Worm (Caenorhabditis elegans) whole organism, L3 larva: Measurements from ENCODE around the gene dcr-1.

ENCODE experiments used
- R02D3.7 ChIP-seq: fragments of 150-350 bp; optimal IDR thresholded peaks from 2 replicates; lab custom pipeline; 2014; ENCODE audit warnings: missing biosample characterization, missing genetic modification characterization
- ZK546.5 ChIP-seq: sonication (generic microtip); optimal IDR thresholded peaks from 2 replicates; lab custom pipeline; 2017; ENCODE audit warnings: missing biosample characterization, missing genetic modification characterization
- ama-1 ChIP-seq: fragments of 150-350 bp; optimal IDR thresholded peaks from 2 replicates; lab custom pipeline; 2018
- ceh-28 ChIP-seq: fragments of 150-350 bp; optimal IDR thresholded peaks from 2 replicates; lab custom pipeline; 2014; ENCODE audit warnings: missing biosample characterization, missing genetic modification reagents, missing genetic modification characterization
- ceh-82 ChIP-seq: fragments of 150-350 bp; optimal IDR thresholded peaks from 2 replicates; lab custom pipeline; 2014; ENCODE audit warnings: missing biosample characterization, missing genetic modification characterization
- ceh-9 ChIP-seq: sonication (generic microtip); optimal IDR thresholded peaks from 2 replicates; lab custom pipeline; 2018; ENCODE audit warnings: missing biosample characterization, missing genetic modification characterization
- daf-12 ChIP-seq: fragments of 150-350 bp; optimal IDR thresholded peaks from 2 replicates; lab custom pipeline; 2014; ENCODE audit warnings: missing biosample characterization, missing genetic modification reagents, missing genetic modification characterization
- egl-27 ChIP-seq: sonication (generic microtip); optimal IDR thresholded peaks from 4 replicates; lab custom pipeline; 2017; ENCODE audit warnings: missing biosample characterization, missing genetic modification reagents, missing genetic modification characterization
- egl-5 ChIP-seq: fragments of 150-350 bp; optimal IDR thresholded peaks from 2 replicates; lab custom pipeline; 2017; ENCODE audit warnings: missing biosample characterization, missing genetic modification reagents, missing genetic modification characterization, inconsistent platforms
- elt-1 ChIP-seq: fragments of 150-350 bp; optimal IDR thresholded peaks from 2 replicates; lab custom pipeline; 2014; ENCODE audit warnings: missing biosample characterization, missing genetic modification characterization
- elt-2 ChIP-seq: sonication (generic microtip); optimal IDR thresholded peaks from 2 replicates; lab custom pipeline; 2016; ENCODE audit warnings: missing genetic modification reagents, mild to moderate bottlenecking, missing genetic modification characterization, missing compliant biosample characterization
- elt-3 ChIP-seq, 3 experiments: fragments of 150-350 bp in 1 of 3; sonication (generic microtip) in 2 of 3; optimal IDR thresholded peaks; 2 replicates in 2 of 3; 4 replicates in 1 of 3; lab custom pipeline; 2014 to 2017; ENCODE audit warnings: missing biosample characterization in 3 of 3, missing genetic modification characterization in 3 of 3
- eor-1 ChIP-seq, 2 experiments: fragments of 150-350 bp; optimal IDR thresholded peaks; 2 replicates each; lab custom pipeline; 2014 to 2018; ENCODE audit warnings: missing biosample characterization in 2 of 2, missing genetic modification characterization in 2 of 2
- fkh-10 ChIP-seq: sonication (generic microtip); optimal IDR thresholded peaks from 2 replicates; lab custom pipeline; 2017; ENCODE audit warnings: missing biosample characterization, missing genetic modification reagents, missing genetic modification characterization
- fkh-2 ChIP-seq: fragments of 150-350 bp; optimal IDR thresholded peaks from 2 replicates; lab custom pipeline; 2014; ENCODE audit warnings: missing biosample characterization, missing genetic modification reagents, missing genetic modification characterization
- fos-1 ChIP-seq: fragments of 150-350 bp; optimal IDR thresholded peaks from 2 replicates; lab custom pipeline; 2014; ENCODE audit warnings: missing biosample characterization, missing genetic modification characterization
- jun-1 ChIP-seq: fragments of 150-350 bp; optimal IDR thresholded peaks from 2 replicates; lab custom pipeline; 2014; ENCODE audit warnings: missing biosample characterization, missing genetic modification reagents, missing genetic modification characterization
- lin-15B ChIP-seq: fragments of 150-350 bp; optimal IDR thresholded peaks from 2 replicates; lab custom pipeline; 2014; ENCODE audit warnings: missing biosample characterization, missing genetic modification characterization
- lin-39 ChIP-seq: fragments of 150-350 bp; optimal IDR thresholded peaks from 2 replicates; lab custom pipeline; 2018; ENCODE audit warnings: missing biosample characterization, missing genetic modification reagents, missing genetic modification characterization
- lsy-12 ChIP-seq: sonication (generic microtip); optimal IDR thresholded peaks from 2 replicates; lab custom pipeline; 2016; ENCODE audit warnings: mild to moderate bottlenecking, missing genetic modification characterization, missing compliant biosample characterization
- mdl-1 ChIP-seq: fragments of 150-350 bp; optimal IDR thresholded peaks from 2 replicates; lab custom pipeline; 2014; ENCODE audit warnings: missing biosample characterization, missing genetic modification characterization
- nfya-1 ChIP-seq: sonication (generic microtip); optimal IDR thresholded peaks from 2 replicates; lab custom pipeline; 2017; ENCODE audit warnings: missing genetic modification characterization, mild to moderate bottlenecking, missing compliant biosample characterization, antibody characterized with exemption, moderate library complexity; ENCODE audit not compliant: insufficient read depth
- nhr-11 ChIP-seq: fragments of 150-350 bp; optimal IDR thresholded peaks from 2 replicates; lab custom pipeline; 2014; ENCODE audit warnings: missing biosample characterization, missing genetic modification characterization
- nhr-23 ChIP-seq: fragments of 150-350 bp; optimal IDR thresholded peaks from 2 replicates; lab custom pipeline; 2014; ENCODE audit warnings: missing biosample characterization, missing genetic modification reagents, missing genetic modification characterization
- nhr-28 ChIP-seq: fragments of 150-350 bp; optimal IDR thresholded peaks from 2 replicates; lab custom pipeline; 2014; ENCODE audit warnings: missing biosample characterization, missing genetic modification characterization
- nhr-43 ChIP-seq: sonication (generic microtip); optimal IDR thresholded peaks from 2 replicates; lab custom pipeline; 2016; ENCODE audit warnings: mild to moderate bottlenecking, missing genetic modification characterization, missing compliant biosample characterization; ENCODE audit not compliant: poor library complexity, severe bottlenecking
- nhr-67 ChIP-seq: fragments of 150-350 bp; optimal IDR thresholded peaks from 2 replicates; lab custom pipeline; 2014; ENCODE audit warnings: missing biosample characterization, missing genetic modification characterization
- pha-4 ChIP-seq: fragments of 150-350 bp; optimal IDR thresholded peaks from 2 replicates; lab custom pipeline; 2014; ENCODE audit warnings: missing biosample characterization, missing genetic modification reagents, missing genetic modification characterization
- pqm-1 ChIP-seq: fragments of 150-350 bp; optimal IDR thresholded peaks from 2 replicates; lab custom pipeline; 2017; ENCODE audit warnings: missing biosample characterization, missing genetic modification characterization, inconsistent platforms
- snpc-4 ChIP-seq: fragments of 150-350 bp; optimal IDR thresholded peaks from 2 replicates; lab custom pipeline; 2014; ENCODE audit warnings: missing biosample characterization, missing genetic modification characterization
- tbx-2 ChIP-seq: sonication (generic microtip); optimal IDR thresholded peaks from 2 replicates; lab custom pipeline; 2016; ENCODE audit warnings: mild to moderate bottlenecking, missing genetic modification characterization, missing compliant biosample characterization
- unc-39 ChIP-seq: sonication (generic microtip); optimal IDR thresholded peaks from 4 replicates; lab custom pipeline; 2017; ENCODE audit warnings: missing biosample characterization, missing genetic modification characterization
- unc-62 ChIP-seq: fragments of 150-350 bp; sonication (generic microtip); optimal IDR thresholded peaks from 4 replicates; lab custom pipeline; 2014; ENCODE audit warnings: missing biosample characterization, missing genetic modification reagents, missing genetic modification characterization
- ztf-11 ChIP-seq: fragments of 150-350 bp; optimal IDR thresholded peaks from 2 replicates; lab custom pipeline; 2014; ENCODE audit warnings: missing biosample characterization, missing genetic modification characterization
- ztf-4 ChIP-seq: fragments of 150-350 bp; optimal IDR thresholded peaks from 2 replicates; lab custom pipeline; 2014; ENCODE audit warnings: missing biosample characterization, missing genetic modification characterization

The dcr-1 gene

DNA sequence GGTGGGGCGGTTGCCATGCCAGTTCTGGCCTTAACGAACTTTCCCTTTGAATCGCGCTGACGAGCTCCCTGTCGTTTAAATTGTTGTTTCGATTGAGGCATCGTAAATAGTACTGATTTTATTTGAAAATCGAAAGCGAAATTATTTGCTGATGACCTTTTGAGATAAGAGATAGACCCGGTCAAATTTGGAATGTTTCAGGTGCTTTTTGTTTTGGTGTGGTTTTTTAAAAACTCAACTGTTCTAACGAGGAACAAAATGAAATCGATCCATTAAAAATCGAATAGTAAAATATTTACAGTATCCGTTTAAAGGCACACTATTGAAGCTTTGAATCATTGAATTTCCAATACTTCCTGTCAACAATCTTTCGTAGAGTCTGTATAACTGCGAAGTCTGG is 37.3 kb downstream of the dcr-1 start, which contains the start of gene K12H4.6:
Gene K12H4.6, minus strand, starts transcription at position 101 of the 400 bp plus-strand sequence.
- no peak for TF ChIP-seq ceh-82 (tag; lab: Kevin White, UChicago)
- no peak for TF ChIP-seq daf-12 (tag; lab: Kevin White, UChicago)
- no peak for TF ChIP-seq fkh-2 (tag; lab: Kevin White, UChicago)
- TF ChIP-seq egl-27, result no peak
- TF ChIP-seq ceh-28 (tag; lab: Kevin White, UChicago), result no peak
- TF ChIP-seq tbx-2 (tag; lab: Kevin White, UChicago), result no peak

DNA sequence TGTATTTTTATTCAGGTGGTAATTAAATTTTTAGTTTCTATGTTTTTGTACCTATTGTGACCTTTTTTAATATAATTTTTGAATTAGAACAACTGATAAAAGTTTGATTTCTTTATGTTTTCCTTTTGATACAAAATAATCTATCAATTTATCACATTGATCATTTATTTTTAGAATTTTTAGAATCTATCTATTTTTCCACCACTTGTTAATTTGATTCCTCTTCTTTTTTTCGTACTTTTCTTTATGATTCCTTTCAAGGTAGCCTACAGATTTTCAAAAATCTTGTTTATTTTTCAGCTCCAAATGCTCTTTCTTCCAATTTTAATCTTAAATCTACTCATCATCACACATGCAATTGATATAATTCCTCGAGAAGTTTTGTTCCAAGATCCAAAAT is 42.1 kb downstream of the dcr-1 start, which contains the start of gene dpf-6:
Gene dpf-6, plus strand, starts transcription at position 301 of the 400 bp plus-strand sequence.
- TF ChIP-seq nhr-11 (tag; lab: Kevin White, UChicago) (no peak), pqm-1 (tag; lab: Kevin White, UChicago) (no peak), unc-39 (tag; lab: Kevin White, UChicago) (no peak), pha-4 (tag; lab: Kevin White, UChicago) (no peak), tbx-2 (tag; lab: Kevin White, UChicago) (no peak), fkh-10 (GFP tag; lab: Kevin White, UChicago) (no peak), fos-1 (tag; lab: Kevin White, UChicago) (no peak), ama-1 (lab: Kevin White, UChicago) (no peak), fkh-2 (tag; lab: Kevin White, UChicago) (no peak), mdl-1 (tag; lab: Kevin White, UChicago) (no peak), egl-27 (no peak)

ce11 chrIII:8036497-8036896 is 43.6 kb downstream of the dcr-1 start:
- no peak for TF ChIP-seq fkh-2 (tag; lab: Kevin White, UChicago)
- TF ChIP-seq egl-5, result no peak
- peak; percentile 1 for TF ChIP-seq nhr-23 (tag; lab: Kevin White, UChicago)
- TF ChIP-seq elt-3 (tag; optimal IDR thresholded peaks at IDR 0.05; lab: Kevin White, UChicago), result peak in 1 of 3 experiments; percentile 79
- TF ChIP-seq mdl-1 (tag; lab: Kevin White, UChicago), result no peak

ce11 chrIII:8036050-8036449 is 44.0 kb downstream of the dcr-1 start:
- no peak for TF ChIP-seq unc-62 (GFP tag; lab: Kevin White, UChicago)
- TF ChIP-seq snpc-4 (tag; lab: Kevin White, UChicago), result no peak
- TF ChIP-seq fos-1 (tag; lab: Kevin White, UChicago), result no peak
- no peak for TF ChIP-seq daf-12 (tag; lab: Kevin White, UChicago)
- no peak for TF ChIP-seq lin-15B
- TF ChIP-seq ceh-9 (tag; lab: Kevin White, UChicago), result no peak
- no peak for TF ChIP-seq jun-1 (tag; lab: Kevin White, UChicago)
- TF ChIP-seq nhr-43 (tag; lab: Kevin White, UChicago), result no peak
- no peak for TF ChIP-seq elt-1 (tag; lab: Kevin White, UChicago)
- no peak for TF ChIP-seq ztf-11 (tag; lab: Kevin White, UChicago)
- TF ChIP-seq ztf-4 (tag; lab: Kevin White, UChicago), result no peak
- TF ChIP-seq fkh-10 (GFP tag; lab: Kevin White, UChicago), result no peak
- no peak for TF ChIP-seq R02D3.7 (tag; lab: Kevin White, UChicago)
- no peak for TF ChIP-seq ama-1 (lab: Kevin White, UChicago)
- no peak for TF ChIP-seq pha-4 (tag; lab: Kevin White, UChicago)

DNA sequence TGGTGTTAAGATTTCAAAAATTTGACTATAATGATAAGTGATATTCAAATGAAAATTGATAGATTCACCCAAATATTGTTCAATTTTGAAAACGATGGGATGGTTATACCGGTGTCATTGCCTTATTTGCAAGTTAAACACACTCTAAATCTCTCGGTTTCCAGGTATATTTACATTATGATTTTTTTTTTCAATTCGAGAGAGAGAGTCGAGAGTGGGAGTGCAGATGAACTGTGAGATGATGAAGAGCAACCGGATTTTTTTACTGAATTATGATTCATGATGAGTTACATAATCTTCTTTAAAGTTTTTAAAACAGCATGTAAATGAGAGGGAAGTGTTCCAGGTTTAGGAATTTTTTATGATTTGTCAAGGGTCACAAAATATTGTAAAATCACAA is 46.5 kb downstream of the dcr-1 start, which contains the start of gene F44B9.10:
Gene F44B9.10, minus strand, starts transcription at position 101 of the 400 bp plus-strand sequence.
- TF ChIP-seq nfya-1 (tag; lab: Kevin White, UChicago) (no peak), lin-39 (no peak), nhr-28 (no peak), nhr-67 (tag; lab: Kevin White, UChicago) (no peak), eor-1 (tag; optimal IDR thresholded peaks at IDR 0.05; lab: Kevin White, UChicago) (no peak), elt-3 (tag; optimal IDR thresholded peaks at IDR 0.05; lab: Kevin White, UChicago) (no peak), ztf-11 (tag; lab: Kevin White, UChicago) (no peak), unc-62 (GFP tag; lab: Kevin White, UChicago) (no peak), elt-2 (tag; lab: Kevin White, UChicago) (no peak), lsy-12 (no peak), fos-1 (tag; lab: Kevin White, UChicago) (no peak), mdl-1 (tag; lab: Kevin White, UChicago) (no peak), pqm-1 (tag; lab: Kevin White, UChicago) (no peak), ZK546.5 (no peak)
